Worm (Caenorhabditis elegans): ENCODE results near the gene F42G2.7.

DNA sequence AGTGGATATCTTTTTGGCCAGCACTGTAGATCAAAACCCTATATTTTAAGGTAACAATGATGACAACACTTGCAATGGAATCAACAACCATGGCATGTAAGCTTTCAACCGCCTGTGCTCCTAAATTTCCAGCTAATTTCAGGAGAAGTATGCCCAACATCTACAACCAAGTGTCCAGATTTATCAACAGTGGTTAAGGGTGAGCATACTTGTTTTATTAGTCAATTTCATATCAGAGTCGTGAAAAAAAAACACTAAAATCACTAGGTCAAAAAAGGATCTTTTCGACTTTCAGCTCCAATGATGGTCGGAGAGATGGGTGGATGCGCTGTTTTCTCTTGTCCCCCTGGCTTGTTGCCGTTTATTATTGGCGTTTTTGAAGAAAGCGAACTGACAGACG, 14.0 kb upstream of the F42G2.7 start, which contains the start of gene F16G10.1:
- TF ChIP-seq let-607 (tag; optimal IDR thresholded peaks at IDR 0.05) (no peak), ceh-40 (GFP tag; IDR thresholded peaks at IDR 0.05) (no peak), madf-8 (GFP tag; conservative IDR thresholded peaks at IDR 0.05) (no peak), mcd-1 (GFP tag; IDR thresholded peaks at IDR 0.05) (no peak), ama-1 (optimal IDR thresholded peaks at IDR 0.05) (no peak), ama-1 (GFP tag; optimal IDR thresholded peaks at IDR 0.05) (no peak), F52B5.7 (tag; optimal IDR thresholded peaks at IDR 0.05) (no peak), attf-5 (GFP tag; optimal IDR thresholded peaks at IDR 0.05) (no peak)

All from whole organism, young adult.